Fruit fly (Drosophila melanogaster) whole organism, embryonic: ENCODE measurements around the gene mRpL10.

Experiments used
- Atf6 ChIP-seq: fragments of 200-800 bp; sonication (Bioruptor generic); IDR thresholded peaks from 2 replicates; pipeline ENCODE4 v1.3.6; 2022; ENCODE audit warnings: missing biosample characterization, missing genetic modification characterization
- CG10959 ChIP-seq: fragments of 200-800 bp; sonication (Bioruptor generic); IDR thresholded peaks from 2 replicates; pipeline ENCODE4 v1.3.6; 2022; ENCODE audit warnings: missing biosample characterization, missing genetic modification characterization
- CG12071 ChIP-seq: fragments of 200-800 bp; sonication (Bioruptor generic); optimal IDR thresholded peaks from 3 replicates; lab custom pipeline; 2018; ENCODE audit warnings: missing biosample characterization, mild to moderate bottlenecking, missing genetic modification characterization
- CG9437 ChIP-seq: fragments of 200-800 bp; sonication (Bioruptor generic); optimal IDR thresholded peaks from 2 replicates; lab custom pipeline; 2018; ENCODE audit warnings: missing biosample characterization, mild to moderate bottlenecking, missing genetic modification characterization
- Neu2 ChIP-seq: fragments of 200-800 bp; sonication (Bioruptor generic); optimal IDR thresholded peaks from 3 replicates; lab custom pipeline; 2016; ENCODE audit warnings: missing biosample characterization, missing genetic modification characterization, borderline replicate concordance
- dimm ChIP-seq: fragments of 200-800 bp; sonication (Bioruptor generic); IDR thresholded peaks from 2 replicates; pipeline ENCODE4 v1.3.6; 2022; ENCODE audit warnings: missing biosample characterization, missing genetic modification characterization

- TF ChIP-seq Neu2 (GFP tag; lab: Kevin White, UChicago) (no peak), CG12071 (GFP tag; lab: Kevin White, UChicago) (no peak), CG10959 (GFP tag; lab: Robert Waterston, UW) (no peak), CG9437 (peak; percentile 29), Atf6 (GFP tag; lab: Robert Waterston, UW) (0 out of 2 replicates have a peak, but pooled peaks have one; percentile 11), dimm (no peak)
These were observed at the start of gene mRpL10 for dm6 chr2L:203529-204127.
